Fruit fly (Drosophila melanogaster) Kc167 (cell line): ENCODE measurements around the gene Wdr24.

Experiments used
- Myc ChIP-seq: fragments of >200 bp; optimal IDR thresholded peaks from 2 replicates; lab custom pipeline; 2017; ENCODE audit warnings: missing external identifiers
- psq ChIP-seq: fragments of >200 bp; optimal IDR thresholded peaks from 2 replicates; lab custom pipeline; 2017; ENCODE audit warnings: missing external identifiers

dm6 chr3R:29697841-29698240 is 47.1 kb downstream of the Wdr24 start:
- TF ChIP-seq psq (lab: Kevin White, UChicago) (no peak), Myc (lab: Kevin White, UChicago) (no peak)
